Fruit fly (Drosophila melanogaster) Kc167 (cell line): ENCODE measurements around the gene CG8578.
"Not testable (repeated sequence)": the region's sequence is repeated elsewhere in the genome, so short reads cannot be mapped to it uniquely, and the experiment has no call there.

Experiments used
- Myc ChIP-seq: fragments of >200 bp; optimal IDR thresholded peaks from 2 replicates; lab custom pipeline; 2017; ENCODE audit warnings: missing external identifiers
- Sin3A ChIP-seq: fragments of >200 bp; optimal IDR thresholded peaks from 2 replicates; lab custom pipeline; 2018; ENCODE audit warnings: missing external identifiers
- h ChIP-seq: fragments of >200 bp; optimal IDR thresholded peaks from 3 replicates; lab custom pipeline; 2018; ENCODE audit warnings: missing external identifiers
- insv ChIP-seq: fragments of >200 bp; optimal IDR thresholded peaks from 3 replicates; lab custom pipeline; 2018; ENCODE audit warnings: missing external identifiers
- psq ChIP-seq: fragments of >200 bp; optimal IDR thresholded peaks from 2 replicates; lab custom pipeline; 2017; ENCODE audit warnings: missing external identifiers
- ttk ChIP-seq: sonication (Bioruptor generic); optimal IDR thresholded peaks from 2 replicates; lab custom pipeline; 2017; ENCODE audit warnings: missing external identifiers

Gene CG8578

DNA sequence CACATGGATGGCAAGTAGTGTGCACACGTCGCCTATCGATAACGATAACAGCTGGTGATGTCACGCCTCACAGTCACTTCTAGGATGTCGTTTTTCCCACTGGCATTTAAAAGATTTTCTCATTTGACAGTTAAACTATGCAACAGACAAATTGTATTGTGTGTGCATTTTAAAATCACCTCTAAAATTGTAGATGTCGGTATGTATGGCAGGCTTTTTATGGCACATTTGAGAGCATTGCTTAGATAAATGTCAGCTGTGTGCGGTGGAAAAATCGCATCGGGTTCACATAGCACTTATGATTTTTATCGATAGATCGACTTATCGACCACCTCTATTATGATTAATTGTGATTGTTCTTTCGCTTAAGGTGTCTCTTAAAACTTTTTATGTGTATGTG lies at the start of gene CG8578, which contains the start of gene ArgRS:
Gene CG8578, plus strand, starts transcription at position 338 of the 400 bp plus-strand sequence.
Gene ArgRS, minus strand, starts transcription at position 7 of the 400 bp plus-strand sequence.
- TF ChIP-seq Myc (lab: Kevin White, UChicago) (no peak), insv (lab: Kevin White, UChicago) (no peak), ttk (lab: Kevin White, UChicago) (no peak), psq (lab: Kevin White, UChicago) (no peak)

DNA sequence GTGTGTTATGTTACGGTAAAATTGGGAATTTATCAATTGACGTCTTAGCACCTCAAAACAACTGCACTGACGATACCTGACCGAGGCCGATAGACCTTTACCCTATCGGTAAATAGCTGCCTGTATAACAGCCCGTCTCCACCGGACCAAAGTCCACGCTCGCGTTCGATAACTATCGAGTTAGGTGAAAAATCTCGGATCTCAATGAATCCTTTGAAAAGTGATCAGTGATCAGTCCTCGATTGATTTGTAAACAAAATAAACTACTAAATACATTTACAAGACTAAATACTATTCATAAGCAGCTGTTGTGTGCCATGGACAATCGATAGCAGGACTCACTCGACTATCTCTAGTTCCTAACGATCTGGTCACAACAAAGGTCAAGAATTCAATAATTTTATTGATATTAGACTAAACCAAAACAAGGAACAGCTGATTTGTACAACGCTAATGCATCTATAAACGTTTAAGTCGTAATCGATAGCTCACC lies 48.3 kb upstream of the CG8578 start, which contains the start of gene sordd1:
Gene sordd1, minus strand, starts transcription at position 78 of the 493 bp plus-strand sequence.
- not testable (repeated sequence) for TF ChIP-seq Myc (lab: Kevin White, UChicago); h (lab: Kevin White, UChicago); Sin3A

- not testable (repeated sequence) for TF ChIP-seq psq, h, ttk (lab: Kevin White, UChicago)
Observed at dm6 chrX:15799085-15799557, 45.2 kb upstream of the CG8578 start, which contains the start of the genes sordd2 and CG15602. Gene sordd2, minus strand, starts transcription at chrX:15799162. Gene CG15602, plus strand, starts transcription at chrX:15799426.

dm6 chrX:15802880-15803650 lies 41.2 kb upstream of the CG8578 start:
- no peak for TF ChIP-seq insv (lab: Kevin White, UChicago)
- no peak for TF ChIP-seq psq (lab: Kevin White, UChicago)
- TF ChIP-seq ttk (lab: Kevin White, UChicago), result no peak
- TF ChIP-seq h (lab: Kevin White, UChicago), result no peak
- no peak for TF ChIP-seq Sin3A
- no peak for TF ChIP-seq Myc (lab: Kevin White, UChicago)

DNA sequence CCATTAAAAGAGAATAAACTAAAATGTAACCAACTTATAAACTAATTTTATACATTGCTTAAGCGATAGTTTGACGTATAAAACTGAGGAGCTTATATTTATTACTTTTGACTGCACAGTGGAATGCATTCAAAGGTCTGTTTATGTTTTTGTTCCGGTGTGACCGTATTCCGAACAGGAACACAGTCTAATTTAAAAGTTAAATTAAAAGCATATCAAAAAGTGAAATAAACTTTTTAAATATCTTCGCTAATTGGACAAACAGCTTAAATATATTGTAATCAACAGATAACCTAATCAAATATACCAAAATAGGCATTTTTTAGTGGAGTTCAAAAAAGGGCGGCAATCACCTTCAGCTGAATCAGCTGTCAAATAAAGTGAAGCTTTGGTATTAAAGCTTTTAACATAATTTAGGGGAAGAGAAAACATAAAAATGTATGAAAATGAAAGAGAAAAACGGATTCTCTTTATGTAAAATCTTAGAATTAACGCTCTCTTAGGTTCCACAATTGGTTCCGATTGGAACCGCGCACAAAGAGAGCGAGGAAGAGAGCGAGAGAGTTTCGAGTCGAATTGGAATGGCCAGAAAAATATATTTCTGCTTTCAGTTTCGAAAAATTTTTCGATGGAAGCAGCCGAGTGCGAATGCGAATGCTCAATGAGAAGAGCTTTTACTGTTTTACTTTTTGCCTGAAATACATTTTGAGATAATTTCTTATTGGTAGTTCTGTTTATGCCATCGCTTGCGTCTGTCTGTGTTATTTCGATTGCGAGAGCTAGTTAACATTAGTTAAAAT lies 40.3 kb upstream of the CG8578 start, which contains the start of the genes PGRP-LE and sd:
Gene PGRP-LE, minus strand, starts transcription at position 117 of the 800 bp plus-strand sequence.
Gene sd, plus strand, starts transcription at position 607 of the 800 bp plus-strand sequence.
- TF ChIP-seq Myc (lab: Kevin White, UChicago) (no peak), psq (lab: Kevin White, UChicago) (no peak), insv (lab: Kevin White, UChicago) (no peak), Sin3A (no peak), ttk (lab: Kevin White, UChicago) (no peak), h (lab: Kevin White, UChicago) (no peak)

dm6 chrX:15804790-15805189 lies 39.5 kb upstream of the CG8578 start:
- TF ChIP-seq h (lab: Kevin White, UChicago) (no peak), psq (lab: Kevin White, UChicago) (no peak), ttk (lab: Kevin White, UChicago) (no peak)

DNA sequence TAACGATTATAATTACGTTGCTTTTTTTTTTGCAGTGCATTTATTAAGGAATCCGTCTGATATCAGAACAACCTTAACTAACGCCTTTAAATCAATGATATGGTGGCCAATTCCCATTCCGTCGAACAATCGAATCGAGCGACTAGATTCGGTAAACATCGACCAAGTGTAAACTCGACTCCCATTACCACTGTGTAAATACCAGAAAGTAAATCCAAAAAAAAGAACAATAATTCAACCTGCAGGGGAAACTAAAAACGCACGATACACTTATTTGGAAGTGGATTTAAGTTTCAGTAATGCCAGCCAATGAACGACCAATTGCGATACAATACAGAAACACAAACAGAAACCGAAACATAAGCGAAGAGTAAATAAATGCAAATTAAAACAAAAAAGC lies 38.8 kb upstream of the CG8578 start:
- TF ChIP-seq ttk (lab: Kevin White, UChicago) (no peak), Myc (lab: Kevin White, UChicago) (no peak), Sin3A (no peak), insv (lab: Kevin White, UChicago) (no peak), h (lab: Kevin White, UChicago) (no peak), psq (lab: Kevin White, UChicago) (no peak)

- TF ChIP-seq h (lab: Kevin White, UChicago), result no peak
- no peak for TF ChIP-seq Sin3A
- no peak for TF ChIP-seq ttk (lab: Kevin White, UChicago)
- TF ChIP-seq Myc (lab: Kevin White, UChicago), result no peak
- no peak for TF ChIP-seq insv (lab: Kevin White, UChicago)
- no peak for TF ChIP-seq psq (lab: Kevin White, UChicago)
Observed at dm6 chrX:15807915-15808314, 36.4 kb upstream of the CG8578 start.

- TF ChIP-seq ttk (lab: Kevin White, UChicago), result no peak
- no peak for TF ChIP-seq insv (lab: Kevin White, UChicago)
- no peak for TF ChIP-seq Myc (lab: Kevin White, UChicago)
- TF ChIP-seq Sin3A, result no peak
- no peak for TF ChIP-seq psq (lab: Kevin White, UChicago)
- TF ChIP-seq h (lab: Kevin White, UChicago), result no peak
Observed at dm6 chrX:15809255-15809654, 35.0 kb upstream of the CG8578 start, which contains the start of gene CG8509. Gene CG8509, plus strand, starts transcription at chrX:15809555.

DNA sequence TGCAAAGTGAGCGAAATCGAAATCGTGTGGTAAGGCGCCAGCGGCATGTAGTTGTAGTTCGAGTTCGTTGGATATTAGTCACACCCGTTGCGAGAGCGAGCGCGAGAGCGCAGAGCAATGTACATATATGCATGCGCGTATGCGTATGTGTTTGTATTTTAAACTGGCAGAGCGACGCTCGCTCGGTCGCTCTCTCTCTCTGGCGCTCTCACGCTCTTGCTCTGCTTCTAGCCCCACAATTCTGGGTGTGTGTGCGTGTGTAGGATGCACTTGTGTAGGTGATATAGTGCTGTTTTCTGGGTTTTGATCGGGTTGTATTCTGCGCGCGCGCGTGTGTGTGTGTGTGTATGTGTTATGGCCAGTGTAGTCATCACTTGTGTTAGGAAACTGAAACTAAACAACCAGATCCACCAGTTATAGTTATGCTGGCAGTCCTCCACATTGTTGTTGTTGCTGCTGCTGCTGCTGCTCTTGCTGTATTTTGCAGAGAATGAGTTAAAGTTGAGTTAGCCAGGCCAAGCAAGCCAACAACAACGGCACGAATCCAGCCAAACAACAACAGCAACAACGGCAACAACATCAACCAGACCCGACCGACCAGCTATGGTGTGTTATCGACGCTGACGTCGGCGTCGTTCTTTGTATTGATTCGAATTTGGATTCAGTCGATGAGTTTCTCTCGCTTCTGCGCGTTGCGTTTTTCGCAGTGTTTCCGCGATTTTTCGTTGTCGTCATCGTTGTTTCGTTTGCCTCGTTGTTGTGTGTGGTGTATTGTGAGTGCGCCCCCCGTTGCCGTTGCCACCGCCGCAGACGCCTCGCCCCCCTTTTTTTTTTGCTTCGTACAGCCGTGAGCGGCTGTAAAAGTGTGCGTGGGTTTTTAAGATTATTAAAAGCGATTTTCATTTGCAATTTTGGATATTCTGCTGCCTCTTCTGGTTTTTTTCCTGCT lies 32.3 kb upstream of the CG8578 start:
- TF ChIP-seq ttk (lab: Kevin White, UChicago) (no peak), Sin3A (no peak)

dm6 chrX:15812615-15812995 lies 31.7 kb upstream of the CG8578 start:
- TF ChIP-seq h (lab: Kevin White, UChicago) (no peak), Myc (lab: Kevin White, UChicago) (no peak)
